Worm (Caenorhabditis elegans) whole organism, L2 larva: Measurements from ENCODE around the gene mfsd-13.2.
A peak's percentile ranks its signal among the peaks of the same experiment; 100 is the strongest.

Experiments used
- C34F6.9 ChIP-seq: fragments of 150-350 bp; optimal IDR thresholded peaks from 2 replicates; lab custom pipeline; 2014; ENCODE audit warnings: missing biosample characterization, missing genetic modification characterization
- F13H6.1 ChIP-seq: sonication (generic microtip); optimal IDR thresholded peaks from 2 replicates; lab custom pipeline; 2016; ENCODE audit warnings: missing genetic modification characterization, missing compliant biosample characterization
- R02D3.7 ChIP-seq: fragments of 150-350 bp; optimal IDR thresholded peaks from 2 replicates; lab custom pipeline; 2014; ENCODE audit warnings: missing biosample characterization, missing genetic modification characterization
- Y55F3AM.14 ChIP-seq: fragments of 200-800 bp; sonication (Bioruptor generic); optimal IDR thresholded peaks from 2 replicates; lab custom pipeline; 2018; ENCODE audit warnings: mild to moderate bottlenecking, missing genetic modification characterization, missing compliant biosample characterization
- ZK546.5 ChIP-seq: sonication (generic microtip); optimal IDR thresholded peaks from 2 replicates; lab custom pipeline; 2017; ENCODE audit warnings: missing biosample characterization, missing genetic modification characterization
- alr-1 ChIP-seq: fragments of 150-350 bp; optimal IDR thresholded peaks from 2 replicates; lab custom pipeline; 2014; ENCODE audit warnings: missing biosample characterization, missing genetic modification characterization
- aly-2 ChIP-seq: fragments of 150-350 bp; optimal IDR thresholded peaks from 2 replicates; lab custom pipeline; 2014; ENCODE audit warnings: missing biosample characterization, missing genetic modification characterization
- ama-1 ChIP-seq: fragments of 150-350 bp; optimal IDR thresholded peaks from 2 replicates; lab custom pipeline; 2018; ENCODE audit warnings: inconsistent platforms
- blmp-1 ChIP-seq: sonication (generic microtip); optimal IDR thresholded peaks from 2 replicates; lab custom pipeline; 2017; ENCODE audit warnings: missing genetic modification characterization, mild to moderate bottlenecking, missing compliant biosample characterization, antibody characterized with exemption, moderate library complexity; ENCODE audit not compliant: insufficient read depth
- ceh-16 ChIP-seq: fragments of 150-350 bp; optimal IDR thresholded peaks from 2 replicates; lab custom pipeline; 2014; ENCODE audit warnings: missing biosample characterization, missing genetic modification characterization
- ceh-82 ChIP-seq: fragments of 150-350 bp; optimal IDR thresholded peaks from 2 replicates; lab custom pipeline; 2014; ENCODE audit warnings: missing biosample characterization, missing genetic modification characterization
- crh-2 ChIP-seq: sonication (generic microtip); optimal IDR thresholded peaks from 2 replicates; lab custom pipeline; 2017; ENCODE audit warnings: missing biosample characterization, missing genetic modification characterization
- dmd-4 ChIP-seq: sonication (generic microtip); optimal IDR thresholded peaks from 2 replicates; lab custom pipeline; 2017; ENCODE audit warnings: missing biosample characterization, missing genetic modification characterization
- egl-27 ChIP-seq: sonication (generic microtip); optimal IDR thresholded peaks from 3 replicates; lab custom pipeline; 2017; ENCODE audit warnings: missing biosample characterization, missing genetic modification reagents, missing genetic modification characterization
- elt-1 ChIP-seq: fragments of 150-350 bp; optimal IDR thresholded peaks from 2 replicates; lab custom pipeline; 2014; ENCODE audit warnings: missing biosample characterization, missing genetic modification characterization
- elt-3 ChIP-seq: sonication (generic microtip); optimal IDR thresholded peaks from 2 replicates; lab custom pipeline; 2017; ENCODE audit warnings: missing biosample characterization, missing genetic modification characterization
- fos-1 ChIP-seq: fragments of 150-350 bp; optimal IDR thresholded peaks from 2 replicates; lab custom pipeline; 2014; ENCODE audit warnings: missing biosample characterization, missing genetic modification characterization
- gmeb-1 ChIP-seq: fragments of 150-350 bp; optimal IDR thresholded peaks from 2 replicates; lab custom pipeline; 2014; ENCODE audit warnings: missing biosample characterization, missing genetic modification characterization
- lin-11 ChIP-seq: fragments of 150-350 bp; sonication (generic microtip); optimal IDR thresholded peaks from 2 replicates; lab custom pipeline; 2014; ENCODE audit warnings: missing biosample characterization, missing genetic modification characterization, inconsistent platforms, mixed read lengths
- lin-13 ChIP-seq: fragments of 150-350 bp; optimal IDR thresholded peaks from 2 replicates; lab custom pipeline; 2014; ENCODE audit warnings: missing biosample characterization, missing genetic modification reagents, missing genetic modification characterization
- lin-39 ChIP-seq: fragments of 150-350 bp; optimal IDR thresholded peaks from 2 replicates; lab custom pipeline; 2014; ENCODE audit warnings: missing biosample characterization, missing genetic modification reagents, missing genetic modification characterization
- lsy-2 ChIP-seq, 2 experiments: fragments of 150-350 bp in 1 of 2; sonication (generic microtip) in 1 of 2; optimal IDR thresholded peaks; 2 replicates each; lab custom pipeline; 2014 to 2017; ENCODE audit warnings: missing biosample characterization in 2 of 2, missing genetic modification characterization in 2 of 2
- mab-5 ChIP-seq: fragments of 150-350 bp; optimal IDR thresholded peaks from 2 replicates; lab custom pipeline; 2014; ENCODE audit warnings: missing biosample characterization, missing genetic modification characterization
- mbf-1 ChIP-seq: sonication (generic microtip); optimal IDR thresholded peaks from 2 replicates; lab custom pipeline; 2017; ENCODE audit warnings: missing biosample characterization, missing genetic modification characterization
- mdl-1 ChIP-seq, 2 experiments: fragments of 150-350 bp in 1 of 2; sonication (generic microtip) in 1 of 2; optimal IDR thresholded peaks; 2 replicates each; lab custom pipeline; 2017; ENCODE audit warnings: missing biosample characterization in 2 of 2, missing genetic modification characterization in 2 of 2
- nhr-10 ChIP-seq: sonication (generic microtip); optimal IDR thresholded peaks from 2 replicates; lab custom pipeline; 2017; ENCODE audit warnings: missing biosample characterization, missing genetic modification characterization
- nhr-11 ChIP-seq: fragments of 150-350 bp; optimal IDR thresholded peaks from 2 replicates; lab custom pipeline; 2014; ENCODE audit warnings: missing biosample characterization, missing genetic modification characterization
- nhr-12 ChIP-seq: fragments of 150-350 bp; optimal IDR thresholded peaks from 2 replicates; lab custom pipeline; 2014; ENCODE audit warnings: missing biosample characterization, missing genetic modification characterization
- nhr-129 ChIP-seq: fragments of 150-350 bp; optimal IDR thresholded peaks from 2 replicates; lab custom pipeline; 2014; ENCODE audit warnings: missing biosample characterization, missing genetic modification characterization
- nhr-21 ChIP-seq: fragments of 150-350 bp; optimal IDR thresholded peaks from 2 replicates; lab custom pipeline; 2014; ENCODE audit warnings: missing biosample characterization, missing genetic modification characterization
- nhr-23 ChIP-seq: fragments of 150-350 bp; optimal IDR thresholded peaks from 2 replicates; lab custom pipeline; 2014; ENCODE audit warnings: missing biosample characterization, missing genetic modification reagents, missing genetic modification characterization
- nhr-237 ChIP-seq: fragments of 150-350 bp; optimal IDR thresholded peaks from 2 replicates; lab custom pipeline; 2014; ENCODE audit warnings: missing biosample characterization, missing genetic modification characterization
- nhr-25 ChIP-seq: fragments of 150-350 bp; sonication (generic microtip); optimal IDR thresholded peaks from 3 replicates; lab custom pipeline; 2014; ENCODE audit warnings: missing biosample characterization, missing genetic modification characterization
- nhr-6 ChIP-seq: fragments of 150-350 bp; optimal IDR thresholded peaks from 2 replicates; lab custom pipeline; 2014; ENCODE audit warnings: missing biosample characterization, missing genetic modification characterization
- nhr-77 ChIP-seq: fragments of 150-350 bp; optimal IDR thresholded peaks from 2 replicates; lab custom pipeline; 2014; ENCODE audit warnings: missing biosample characterization, missing genetic modification characterization
- peb-1 ChIP-seq: fragments of 150-350 bp; optimal IDR thresholded peaks from 2 replicates; lab custom pipeline; 2014; ENCODE audit warnings: missing biosample characterization, missing genetic modification characterization
- sem-4 ChIP-seq: fragments of 150-350 bp; optimal IDR thresholded peaks from 2 replicates; lab custom pipeline; 2014; ENCODE audit warnings: missing biosample characterization, missing genetic modification reagents, missing genetic modification characterization
- skn-1 ChIP-seq: sonication (generic microtip); optimal IDR thresholded peaks from 2 replicates; lab custom pipeline; 2017; ENCODE audit warnings: missing biosample characterization, missing genetic modification characterization
- sma-3 ChIP-seq: sonication (generic microtip); optimal IDR thresholded peaks from 2 replicates; lab custom pipeline; 2016; ENCODE audit warnings: missing genetic modification reagents, missing genetic modification characterization, missing compliant biosample characterization
- sma-9 ChIP-seq, 2 experiments: fragments of 150-350 bp in 1 of 2; sonication (generic microtip) in 1 of 2; optimal IDR thresholded peaks; 2 replicates each; lab custom pipeline; 2014 to 2016; ENCODE audit warnings: missing genetic modification characterization in 2 of 2, mild to moderate bottlenecking in 1 of 2, missing biosample characterization in 1 of 2, missing compliant biosample characterization in 1 of 2, missing genetic modification reagents in 1 of 2, moderate library complexity in 1 of 2
- snpc-4 ChIP-seq: fragments of 150-350 bp; optimal IDR thresholded peaks from 2 replicates; lab custom pipeline; 2014; ENCODE audit warnings: missing biosample characterization, missing genetic modification characterization
- unc-39 ChIP-seq: fragments of 150-350 bp; optimal IDR thresholded peaks from 2 replicates; lab custom pipeline; 2014; ENCODE audit warnings: missing biosample characterization, missing genetic modification characterization
- unc-55 ChIP-seq: fragments of 150-350 bp; sonication (generic microtip); optimal IDR thresholded peaks from 3 replicates; lab custom pipeline; 2014; ENCODE audit warnings: missing biosample characterization, missing genetic modification reagents, missing genetic modification characterization
- unc-62 ChIP-seq: fragments of 150-350 bp; optimal IDR thresholded peaks from 2 replicates; lab custom pipeline; 2014; ENCODE audit warnings: missing biosample characterization, missing genetic modification reagents, missing genetic modification characterization
- zag-1 ChIP-seq: fragments of 150-350 bp; optimal IDR thresholded peaks from 2 replicates; lab custom pipeline; 2014; ENCODE audit warnings: missing biosample characterization, missing genetic modification characterization
- ztf-1 ChIP-seq: fragments of 200-800 bp; sonication (Bioruptor generic); conservative IDR thresholded peaks from 2 replicates; pipeline ENCODE4 v1.3.6; 2022; ENCODE audit warnings: missing genetic modification characterization, missing compliant biosample characterization
- ztf-11 ChIP-seq: sonication (generic microtip); optimal IDR thresholded peaks from 2 replicates; lab custom pipeline; 2017; ENCODE audit warnings: missing biosample characterization, missing genetic modification characterization
- ztf-4 ChIP-seq: fragments of 150-350 bp; optimal IDR thresholded peaks from 2 replicates; lab custom pipeline; 2014; ENCODE audit warnings: missing biosample characterization, missing genetic modification characterization

Gene mfsd-13.2

ce11 chrII:7151969-7152631, 13.5 kb downstream of the mfsd-13.2 start, which contains the start of gene fust-1:
Gene fust-1, plus strand, starts transcription at chrII:7152581.
- no peak for TF ChIP-seq mbf-1 (tag; lab: Kevin White, UChicago)
- TF ChIP-seq ZK546.5 (tag; lab: Kevin White, UChicago) = peak; percentile 71
- peak; percentile 94 for TF ChIP-seq nhr-6
- TF ChIP-seq nhr-11 = no peak
- TF ChIP-seq unc-62 (GFP tag; lab: Kevin White, UChicago) = peak; percentile 74
- TF ChIP-seq snpc-4 (tag; lab: Kevin White, UChicago) = peak; percentile 80
- peak; percentile 97 for TF ChIP-seq nhr-25 (tag; lab: Kevin White, UChicago)
- no peak for TF ChIP-seq peb-1 (tag; lab: Kevin White, UChicago)
- TF ChIP-seq ama-1 (lab: Kevin White, UChicago) = peak; percentile 79
- peak; percentile 87 for TF ChIP-seq ceh-16 (tag; lab: Kevin White, UChicago)
- peak; percentile 94 for TF ChIP-seq nhr-21
- TF ChIP-seq nhr-77 (tag; lab: Kevin White, UChicago) = peak; percentile 82
- TF ChIP-seq nhr-129 (tag; lab: Kevin White, UChicago) = peak; percentile 92
- TF ChIP-seq ztf-1 (GFP tag; lab: Robert Waterston, UW) = no peak
- no peak for TF ChIP-seq ztf-11 (tag; lab: Kevin White, UChicago)
- TF ChIP-seq nhr-23 (tag; lab: Kevin White, UChicago) = no peak
- TF ChIP-seq mab-5 (tag; lab: Kevin White, UChicago) = peak; percentile 93
- peak; percentile 98 for TF ChIP-seq sma-9 (GFP tag; optimal IDR thresholded peaks at IDR 0.05; lab: Kevin White, UChicago)
- TF ChIP-seq sma-9 (tag; optimal IDR thresholded peaks at IDR 0.05; lab: Kevin White, UChicago) = no peak
- TF ChIP-seq mdl-1 (tag; optimal IDR thresholded peaks at IDR 0.05; lab: Kevin White, UChicago) = peak in 1 of 2 experiments; percentile 72
- TF ChIP-seq ztf-4 = peak; percentile 92
- TF ChIP-seq nhr-10 (tag; lab: Kevin White, UChicago) = peak; percentile 79
- TF ChIP-seq elt-1 (tag; lab: Kevin White, UChicago) = peak; percentile 61
- peak; percentile 96 for TF ChIP-seq unc-55 (GFP tag; lab: Kevin White, UChicago)
- TF ChIP-seq C34F6.9 (tag; lab: Kevin White, UChicago) = peak; percentile 99
- TF ChIP-seq elt-3 = no peak
- TF ChIP-seq nhr-12 = no peak
- peak; percentile 91 for TF ChIP-seq fos-1 (tag; lab: Kevin White, UChicago)
- TF ChIP-seq alr-1 (tag; lab: Kevin White, UChicago) = no peak
- TF ChIP-seq nhr-237 = peak; percentile 72
- TF ChIP-seq aly-2 (tag; lab: Kevin White, UChicago) = no peak
- TF ChIP-seq F13H6.1 (tag; lab: Kevin White, UChicago) = peak; percentile 97
- TF ChIP-seq lin-13 (GFP tag; lab: Kevin White, UChicago) = peak; percentile 92
- peak; percentile 94 for TF ChIP-seq lin-11 (tag; lab: Kevin White, UChicago)
- TF ChIP-seq dmd-4 = peak; percentile 67
- TF ChIP-seq sma-3 (GFP tag; lab: Kevin White, UChicago) = peak; percentile 96
- no peak for TF ChIP-seq lin-39 (tag; lab: Kevin White, UChicago)
- peak; percentile 74 for TF ChIP-seq R02D3.7 (tag; lab: Kevin White, UChicago)
- TF ChIP-seq zag-1 (tag; lab: Kevin White, UChicago) = peak; percentile 80
- TF ChIP-seq unc-39 (tag; lab: Kevin White, UChicago) = no peak
- peak; percentile 56 for TF ChIP-seq blmp-1 (tag; lab: Kevin White, UChicago)
- TF ChIP-seq crh-2 (tag; lab: Kevin White, UChicago) = peak; percentile 95
- TF ChIP-seq sem-4 (tag; lab: Kevin White, UChicago) = peak; percentile 91
- TF ChIP-seq egl-27 (tag; lab: Kevin White, UChicago) = peak; percentile 94
- TF ChIP-seq gmeb-1 (tag; lab: Kevin White, UChicago) = peak; percentile 93
- TF ChIP-seq Y55F3AM.14 (GFP tag; lab: Kevin White, UChicago) = peak; percentile 61
- TF ChIP-seq lsy-2 (tag; optimal IDR thresholded peaks at IDR 0.05; lab: Kevin White, UChicago) = peak; percentile 95 to 98
- peak; percentile 69 for TF ChIP-seq ceh-82
- TF ChIP-seq skn-1 (tag; lab: Kevin White, UChicago) = peak; percentile 91
- TF ChIP-seq, all 48 proteins: peak for 36
